Worm (Caenorhabditis elegans) whole organism, young adult: ENCODE data around the gene F40C5.1.
A peak's percentile ranks its signal among the peaks of the same experiment; 100 is the strongest.

Source experiments
- B0035.1 ChIP-seq: sonication (generic microtip); optimal IDR thresholded peaks from 2 replicates; lab custom pipeline; 2016; ENCODE audit warnings: missing genetic modification characterization, mild to moderate bottlenecking, missing compliant biosample characterization, missing genotype, missing genetic modification reagents
- C17E4.6 ChIP-seq: fragments of 200-800 bp; sonication (Bioruptor generic); IDR thresholded peaks from 2 replicates; pipeline ENCODE4 v1.3.6; 2022; ENCODE audit warnings: missing genetic modification reagents, missing genetic modification characterization, missing compliant biosample characterization
- F39B2.1 ChIP-seq: fragments of 200-800 bp; sonication (Bioruptor generic); IDR thresholded peaks from 2 replicates; pipeline ENCODE4 v1.3.6; 2022; ENCODE audit warnings: missing genetic modification reagents, missing genetic modification characterization, missing compliant biosample characterization
- F49E8.2 ChIP-seq: sonication (generic microtip); optimal IDR thresholded peaks from 3 replicates; lab custom pipeline; 2017; ENCODE audit warnings: missing genetic modification characterization, mild to moderate bottlenecking, missing compliant biosample characterization, antibody characterized with exemption, moderate library complexity; ENCODE audit not compliant: insufficient read depth
- F55B11.4 ChIP-seq: sonication (generic microtip); optimal IDR thresholded peaks from 2 replicates; lab custom pipeline; 2016; ENCODE audit warnings: missing compliant biosample characterization, missing genetic modification characterization, borderline replicate concordance; ENCODE audit not compliant: insufficient read depth
- K12H6.12 ChIP-seq: fragments of 200-800 bp; sonication (Bioruptor generic); optimal IDR thresholded peaks from 2 replicates; lab custom pipeline; 2018; ENCODE audit warnings: mild to moderate bottlenecking, missing genetic modification characterization, missing compliant biosample characterization
- T07F8.4 ChIP-seq: sonication (generic microtip); optimal IDR thresholded peaks from 2 replicates; lab custom pipeline; 2016; ENCODE audit warnings: mild to moderate bottlenecking, missing genetic modification characterization, moderate library complexity, missing compliant biosample characterization
- Y79H2A.3 ChIP-seq: fragments of 200-800 bp; sonication (Bioruptor generic); conservative IDR thresholded peaks from 2 replicates; pipeline ENCODE4 v1.3.6; 2022; ENCODE audit warnings: missing genetic modification reagents, missing genetic modification characterization, missing compliant biosample characterization
- attf-5 ChIP-seq: fragments of 200-800 bp; sonication (Bioruptor generic); optimal IDR thresholded peaks from 2 replicates; lab custom pipeline; 2018; ENCODE audit warnings: mild to moderate bottlenecking, missing genetic modification characterization, missing compliant biosample characterization
- attf-6 ChIP-seq: fragments of 200-800 bp; sonication (Bioruptor generic); IDR thresholded peaks from 2 replicates; pipeline ENCODE4 v1.3.6; 2022; ENCODE audit warnings: missing genetic modification reagents, missing genetic modification characterization, missing compliant biosample characterization
- ccch-3 ChIP-seq: fragments of 200-800 bp; sonication (Bioruptor generic); optimal IDR thresholded peaks from 2 replicates; lab custom pipeline; 2018; ENCODE audit warnings: mild to moderate bottlenecking, missing genetic modification characterization, missing compliant biosample characterization
- cebp-1 ChIP-seq, 2 experiments: fragments of 200-800 bp in 1 of 2; sonication (Bioruptor generic) in 1 of 2; sonication (generic microtip) in 1 of 2; IDR thresholded peaks in 1 of 2; optimal IDR thresholded peaks in 1 of 2; 2 replicates each; pipeline versions ENCODE4 v1.3.6 to Lab custom; 2017 to 2022; ENCODE audit warnings: missing compliant biosample characterization in 2 of 2, missing genetic modification characterization in 2 of 2, mild to moderate bottlenecking in 1 of 2, missing genetic modification reagents in 1 of 2, moderate library complexity in 1 of 2
- ceh-100 ChIP-seq: fragments of 200-800 bp; sonication (Bioruptor generic); IDR thresholded peaks from 2 replicates; pipeline ENCODE4 v1.3.6; 2022; ENCODE audit warnings: missing genetic modification reagents, missing genetic modification characterization, missing compliant biosample characterization
- ceh-27 ChIP-seq: fragments of 200-800 bp; sonication (Bioruptor generic); optimal IDR thresholded peaks from 2 replicates; lab custom pipeline; 2018; ENCODE audit warnings: mild to moderate bottlenecking, missing genetic modification characterization, moderate library complexity, missing compliant biosample characterization
- ceh-40 ChIP-seq: fragments of 200-800 bp; sonication (Bioruptor generic); IDR thresholded peaks from 2 replicates; pipeline ENCODE4 v1.3.6; 2022; ENCODE audit warnings: missing genetic modification characterization, missing compliant biosample characterization
- dpff-1 ChIP-seq: sonication (generic microtip); optimal IDR thresholded peaks from 2 replicates; lab custom pipeline; 2017; ENCODE audit warnings: mild to moderate bottlenecking, missing genetic modification characterization, missing compliant biosample characterization
- efl-1 ChIP-seq: fragments of 150-350 bp; optimal IDR thresholded peaks from 2 replicates; lab custom pipeline; 2014; ENCODE audit warnings: missing biosample characterization, missing genetic modification reagents, missing genetic modification characterization
- egl-18 ChIP-seq: fragments of 200-800 bp; sonication (Bioruptor generic); IDR thresholded peaks from 2 replicates; pipeline ENCODE4 v1.3.6; 2022; ENCODE audit warnings: missing genetic modification reagents, missing genetic modification characterization, missing compliant biosample characterization
- egrh-3 ChIP-seq: fragments of 200-800 bp; sonication (Bioruptor generic); IDR thresholded peaks from 2 replicates; pipeline ENCODE4 v1.3.6; 2022; ENCODE audit warnings: missing genetic modification reagents, missing genetic modification characterization, missing compliant biosample characterization
- fkh-3 ChIP-seq: sonication (generic microtip); optimal IDR thresholded peaks from 2 replicates; lab custom pipeline; 2016; ENCODE audit warnings: mild to moderate bottlenecking, missing genetic modification characterization, missing compliant biosample characterization
- him-1 ChIP-seq: sonication (generic microtip); optimal IDR thresholded peaks from 2 replicates; lab custom pipeline; 2016; ENCODE audit warnings: missing genotype, missing genetic modification reagents, missing genetic modification characterization, missing compliant biosample characterization
- lag-1 ChIP-seq: fragments of 200-800 bp; sonication (Bioruptor generic); IDR thresholded peaks from 2 replicates; pipeline ENCODE4 v1.3.6; 2022; ENCODE audit warnings: missing genetic modification reagents, missing genetic modification characterization, missing compliant biosample characterization
- let-526 ChIP-seq: fragments of 200-800 bp; sonication (Bioruptor generic); IDR thresholded peaks from 2 replicates; pipeline ENCODE4 v1.3.6; 2022; ENCODE audit warnings: missing genetic modification reagents, missing genetic modification characterization, missing compliant biosample characterization
- let-607 ChIP-seq, 2 experiments: fragments of 200-800 bp in 1 of 2; sonication (Bioruptor generic) in 1 of 2; sonication (generic microtip) in 1 of 2; optimal IDR thresholded peaks; 2 replicates each; lab custom pipeline; 2016 to 2018; ENCODE audit warnings: mild to moderate bottlenecking in 2 of 2, missing compliant biosample characterization in 2 of 2, missing genetic modification characterization in 2 of 2, moderate library complexity in 2 of 2, missing genotype in 1 of 2
- lin-35 ChIP-seq, 3 experiments: fragments of 150-350 bp in 2 of 3; sonication (generic microtip) in 1 of 3; optimal IDR thresholded peaks; 2 replicates each; lab custom pipeline; 2014 to 2018; ENCODE audit warnings: missing biosample characterization in 3 of 3, missing genetic modification characterization in 3 of 3, missing genetic modification reagents in 3 of 3
- lin-40 ChIP-seq: sonication (generic microtip); optimal IDR thresholded peaks from 2 replicates; lab custom pipeline; 2016; ENCODE audit warnings: missing genetic modification characterization, mild to moderate bottlenecking, missing compliant biosample characterization, missing genotype, missing genetic modification reagents
- lsl-1 ChIP-seq: fragments of 200-800 bp; sonication (Bioruptor generic); optimal IDR thresholded peaks from 2 replicates; lab custom pipeline; 2018; ENCODE audit warnings: mild to moderate bottlenecking, missing genetic modification characterization, moderate library complexity, missing compliant biosample characterization
- madf-6 ChIP-seq: fragments of 200-800 bp; sonication (Bioruptor generic); IDR thresholded peaks from 2 replicates; pipeline ENCODE4 v1.3.6; 2022; ENCODE audit warnings: missing genetic modification reagents, missing genetic modification characterization, missing compliant biosample characterization
- mel-28 ChIP-seq: sonication (generic microtip); optimal IDR thresholded peaks from 2 replicates; lab custom pipeline; 2016; ENCODE audit warnings: borderline replicate concordance, mild to moderate bottlenecking, missing genetic modification characterization, missing compliant biosample characterization
- nfya-1 ChIP-seq: sonication (generic microtip); optimal IDR thresholded peaks from 2 replicates; lab custom pipeline; 2017; ENCODE audit warnings: antibody characterized with exemption, missing compliant biosample characterization, missing genetic modification characterization, borderline replicate concordance; ENCODE audit not compliant: insufficient read depth
- nhr-120 ChIP-seq: fragments of 200-800 bp; sonication (Bioruptor generic); IDR thresholded peaks from 2 replicates; pipeline ENCODE4 v1.3.6; 2022; ENCODE audit warnings: missing genetic modification characterization, missing compliant biosample characterization
- pbrm-1 ChIP-seq: fragments of 200-800 bp; sonication (Bioruptor generic); IDR thresholded peaks from 2 replicates; pipeline ENCODE4 v1.3.6; 2022; ENCODE audit warnings: missing genetic modification reagents, missing genetic modification characterization, missing compliant biosample characterization
- rpc-1 ChIP-seq, 2 experiments: fragments of 150-350 bp in 1 of 2; sonication (generic microtip) in 1 of 2; optimal IDR thresholded peaks; 2 replicates each; lab custom pipeline; 2014 to 2018; ENCODE audit warnings: missing biosample characterization in 1 of 2, missing genetic modification characterization in 1 of 2, missing genetic modification reagents in 1 of 2, missing genotype in 1 of 2
- snpc-3.4 ChIP-seq: sonication (generic microtip); optimal IDR thresholded peaks from 2 replicates; lab custom pipeline; 2017; ENCODE audit warnings: missing genetic modification characterization, mild to moderate bottlenecking, missing compliant biosample characterization, antibody characterized with exemption, moderate library complexity, missing genotype, missing genetic modification reagents
- tbp1 ChIP-seq: fragments of 200-800 bp; sonication (Bioruptor generic); optimal IDR thresholded peaks from 2 replicates; lab custom pipeline; 2018; ENCODE audit warnings: mild to moderate bottlenecking, missing genetic modification characterization, missing compliant biosample characterization
- tlf-1 ChIP-seq: fragments of 200-800 bp; sonication (Bioruptor generic); optimal IDR thresholded peaks from 2 replicates; lab custom pipeline; 2018; ENCODE audit warnings: mild to moderate bottlenecking, missing genetic modification characterization, missing compliant biosample characterization
- unc-130 ChIP-seq: sonication (generic microtip); optimal IDR thresholded peaks from 2 replicates; lab custom pipeline; 2016; ENCODE audit warnings: missing genetic modification reagents, missing genetic modification characterization, missing compliant biosample characterization
- xnd-1 ChIP-seq: sonication (generic microtip); optimal IDR thresholded peaks from 2 replicates; lab custom pipeline; 2016; ENCODE audit warnings: missing genotype, missing genetic modification reagents, missing genetic modification characterization, missing compliant biosample characterization
- zfh-2 ChIP-seq: fragments of 200-800 bp; sonication (Bioruptor generic); conservative IDR thresholded peaks from 2 replicates; pipeline ENCODE4 v1.3.6; 2022; ENCODE audit warnings: missing genetic modification reagents, missing genetic modification characterization, missing compliant biosample characterization
- zim-3 ChIP-seq: sonication (generic microtip); optimal IDR thresholded peaks from 2 replicates; lab custom pipeline; 2017; ENCODE audit warnings: mild to moderate bottlenecking, missing genetic modification characterization, moderate library complexity, missing compliant biosample characterization
- ztf-22 ChIP-seq: fragments of 200-800 bp; sonication (Bioruptor generic); optimal IDR thresholded peaks from 2 replicates; lab custom pipeline; 2018; ENCODE audit warnings: mild to moderate bottlenecking, missing genetic modification characterization, moderate library complexity, missing compliant biosample characterization
- ztf-26 ChIP-seq: sonication (generic microtip); optimal IDR thresholded peaks from 2 replicates; lab custom pipeline; 2017; ENCODE audit warnings: missing genetic modification characterization, missing compliant biosample characterization

Gene F40C5.1

ce11 chrV:3581034-3581433 lies 8.5 kb downstream of the F40C5.1 start:
- TF ChIP-seq madf-6 (no peak), xnd-1 (tag; lab: Kevin White, UChicago) (no peak), attf-5 (GFP tag; lab: Kevin White, UChicago) (peak; percentile 2), ztf-26 (tag; lab: Kevin White, UChicago) (no peak)

- 0 out of 2 replicates have a peak, but pooled peaks have one; percentile 5 for TF ChIP-seq lag-1 (GFP tag; lab: Robert Waterston, UW)
- TF ChIP-seq egrh-3 (GFP tag; lab: Robert Waterston, UW): peak; percentile 6; the same call in 1 of the 2 replicates
- no peak for TF ChIP-seq attf-5 (GFP tag; lab: Kevin White, UChicago)
- peak; percentile 65 for TF ChIP-seq zfh-2 (GFP tag; lab: Robert Waterston, UW)
Observed at ce11 chrV:3581643-3582042, 9.1 kb downstream of the F40C5.1 start.

ce11 chrV:3582086-3582485 lies 9.6 kb downstream of the F40C5.1 start:
- no peak for TF ChIP-seq F55B11.4 (tag; lab: Kevin White, UChicago)
- TF ChIP-seq let-607 (tag; optimal IDR thresholded peaks at IDR 0.05; lab: Kevin White, UChicago): no peak
- no peak for TF ChIP-seq lin-40 (tag; lab: Kevin White, UChicago)
- no peak for TF ChIP-seq B0035.1
- TF ChIP-seq dpff-1 (tag; lab: Kevin White, UChicago): no peak
- no peak for TF ChIP-seq lin-35 (GFP tag; optimal IDR thresholded peaks at IDR 0.05; lab: Kevin White, UChicago)
- TF ChIP-seq snpc-3.4 (tag; lab: Kevin White, UChicago): peak; percentile 62
- TF ChIP-seq let-526 (GFP tag; lab: Robert Waterston, UW): no peak
- peak; percentile 58 for TF ChIP-seq rpc-1 (optimal IDR thresholded peaks at IDR 0.05; lab: Kevin White, UChicago)
- peak; percentile 76 for TF ChIP-seq rpc-1 (tag; optimal IDR thresholded peaks at IDR 0.05; lab: Kevin White, UChicago)
- no peak for TF ChIP-seq unc-130
- 0 out of 2 replicates have a peak, but pooled peaks have one; percentile 13 for TF ChIP-seq attf-6 (GFP tag; lab: Robert Waterston, UW)
- peak; percentile 87 for TF ChIP-seq tbp1 (GFP tag; lab: Kevin White, UChicago)
- no peak for TF ChIP-seq lag-1 (GFP tag; lab: Robert Waterston, UW)
- no peak for TF ChIP-seq mel-28 (tag; lab: Kevin White, UChicago)
- no peak for TF ChIP-seq Y79H2A.3 (GFP tag; lab: Robert Waterston, UW)
- TF ChIP-seq F39B2.1 (GFP tag; lab: Robert Waterston, UW): no peak
- TF ChIP-seq ceh-100 (GFP tag; lab: Robert Waterston, UW): no peak
- TF ChIP-seq T07F8.4: peak; percentile 25
- no peak for TF ChIP-seq ztf-26 (tag; lab: Kevin White, UChicago)
- no peak for TF ChIP-seq tlf-1 (GFP tag; lab: Kevin White, UChicago)
- peak; percentile 7; the same call in 1 of the 2 replicates for TF ChIP-seq pbrm-1 (GFP tag; lab: Robert Waterston, UW)
- TF ChIP-seq zim-3: no peak
- no peak for TF ChIP-seq egl-18 (GFP tag; lab: Robert Waterston, UW)
- peak; percentile 43 for TF ChIP-seq lsl-1 (GFP tag; lab: Kevin White, UChicago)
- no peak for TF ChIP-seq C17E4.6 (GFP tag; lab: Robert Waterston, UW)
- no peak for TF ChIP-seq nhr-120 (GFP tag; lab: Robert Waterston, UW)
- no peak for TF ChIP-seq ztf-22 (GFP tag; lab: Kevin White, UChicago)
- TF ChIP-seq ccch-3 (GFP tag; lab: Kevin White, UChicago): no peak
- TF ChIP-seq ceh-40 (GFP tag; lab: Robert Waterston, UW): no peak
- TF ChIP-seq nfya-1 (tag; lab: Kevin White, UChicago): no peak
- TF ChIP-seq cebp-1 (GFP tag; IDR thresholded peaks at IDR 0.05; lab: Robert Waterston, UW): no peak
- TF ChIP-seq cebp-1 (tag; optimal IDR thresholded peaks at IDR 0.05; lab: Kevin White, UChicago): peak; percentile 17
- no peak for TF ChIP-seq efl-1
- peak; percentile 68 for TF ChIP-seq F49E8.2 (tag; lab: Kevin White, UChicago)
- TF ChIP-seq ceh-27 (GFP tag; lab: Kevin White, UChicago): no peak
- no peak for TF ChIP-seq zfh-2 (GFP tag; lab: Robert Waterston, UW)
- TF ChIP-seq him-1 (tag; lab: Kevin White, UChicago): no peak
- TF ChIP-seq K12H6.12 (tag; lab: Kevin White, UChicago): no peak
- no peak for TF ChIP-seq fkh-3 (tag; lab: Kevin White, UChicago)
